Fruit fly (Drosophila melanogaster): ENCODE measurements around the gene CG10903.

Gene CG10903

dm6 chr3R:8001074-8001669, 29.0 kb upstream of the CG10903 start, which contains the start of the genes Kmn2 and CG2698 (continued):
- TF ChIP-seq Sox102F (GFP tag; optimal IDR thresholded peaks at IDR 0.05) (peak; percentile 95), CG16779 (tag; optimal IDR thresholded peaks at IDR 0.05) (peak; percentile 89), CG8632 (GFP tag; optimal IDR thresholded peaks at IDR 0.05) (peak; percentile 97), esn (GFP tag; optimal IDR thresholded peaks at IDR 0.05) (peak; percentile 97), CG6854 (GFP tag; optimal IDR thresholded peaks at IDR 0.05) (peak; percentile 93), CG8319 (GFP tag; optimal IDR thresholded peaks at IDR 0.05) (peak; percentile 95), CG31627 (GFP tag; optimal IDR thresholded peaks at IDR 0.05) (peak; percentile 95), CG34406 (GFP tag; optimal IDR thresholded peaks at IDR 0.05) (peak; percentile 96), cyc (GFP tag; optimal IDR thresholded peaks at IDR 0.05) (peak; percentile 95)

- TF ChIP-seq svp (GFP tag) (peak; percentile 76), esn (GFP tag; optimal IDR thresholded peaks at IDR 0.05) (peak; percentile 40), CG15336 (GFP tag; IDR thresholded peaks at IDR 0.05) (0 out of 2 replicates have a peak, but pooled peaks have one; percentile 4), CG11902 (GFP tag; optimal IDR thresholded peaks at IDR 0.05) (no peak), spab (GFP tag; optimal IDR thresholded peaks at IDR 0.05) (no peak), Eip78C (GFP tag) (peak; percentile 74), Blimp-1 (GFP tag; optimal IDR thresholded peaks at IDR 0.05) (no peak), topi (GFP tag; optimal IDR thresholded peaks at IDR 0.05) (no peak), CG4318 (GFP tag; optimal IDR thresholded peaks at IDR 0.05) (no peak), fd59A (GFP tag; optimal IDR thresholded peaks at IDR 0.05) (no peak), CG34406 (GFP tag; optimal IDR thresholded peaks at IDR 0.05) (no peak)
These were observed 22.5 kb upstream of the CG10903 start, which contains the start of gene CG2767 for dm6 chr3R:8007595-8008255. TSS of gene CG2767 (minus strand) at chr3R:8008110.

dm6 chr3R:8009080-8009620, 21.1 kb upstream of the CG10903 start, which contains the start of the genes CG11052 and CG3223:
TSS of gene CG11052 (minus strand) at chr3R:8009297.
TSS of gene CG3223 (plus strand) at chr3R:8009400.
- TF ChIP-seq CG11902 (GFP tag; optimal IDR thresholded peaks at IDR 0.05) (no peak), esn (GFP tag; optimal IDR thresholded peaks at IDR 0.05) (peak; percentile 43), CG16779 (tag; optimal IDR thresholded peaks at IDR 0.05) (no peak), Eip78C (GFP tag) (peak; percentile 46), vri (GFP tag; optimal IDR thresholded peaks at IDR 0.05) (no peak), svp (GFP tag) (peak; percentile 81), Sox14 (GFP tag; optimal IDR thresholded peaks at IDR 0.05) (peak; percentile 46)

- TF ChIP-seq CG3032 (tag; optimal IDR thresholded peaks at IDR 0.05) (peak; percentile 27), CG6792 (GFP tag; optimal IDR thresholded peaks at IDR 0.05) (no peak), CG6854 (GFP tag; optimal IDR thresholded peaks at IDR 0.05) (no peak), Ets96B (tag; optimal IDR thresholded peaks at IDR 0.05) (no peak), svp (GFP tag) (peak; percentile 97), Sox102F (GFP tag; optimal IDR thresholded peaks at IDR 0.05) (no peak), fkh (GFP tag; optimal IDR thresholded peaks at IDR 0.05) (no peak), spab (GFP tag; optimal IDR thresholded peaks at IDR 0.05) (no peak), Hr38 (GFP tag; optimal IDR thresholded peaks at IDR 0.05) (no peak), fd85E (GFP tag; optimal IDR thresholded peaks at IDR 0.05) (no peak), CG6276 (GFP tag; optimal IDR thresholded peaks at IDR 0.05) (no peak), CG11294 (GFP tag; IDR thresholded peaks at IDR 0.05) (0 out of 2 replicates have a peak, but pooled peaks have one; percentile 24), fd59A (GFP tag; optimal IDR thresholded peaks at IDR 0.05) (no peak), CG8632 (GFP tag; optimal IDR thresholded peaks at IDR 0.05) (no peak), Eip78C (GFP tag) (no peak), CG4318 (GFP tag; optimal IDR thresholded peaks at IDR 0.05) (no peak), ss (GFP tag; optimal IDR thresholded peaks at IDR 0.05) (no peak), CG34406 (GFP tag; optimal IDR thresholded peaks at IDR 0.05) (no peak), Lpt (GFP tag; optimal IDR thresholded peaks at IDR 0.05) (peak; percentile 45), Sox15 (GFP tag; optimal IDR thresholded peaks at IDR 0.05) (no peak), CG6808 (GFP tag; optimal IDR thresholded peaks at IDR 0.05) (no peak), dsx (GFP tag; optimal IDR thresholded peaks at IDR 0.05; ENCODE audit: poor library complexity, severe bottlenecking) (no peak), Eip75B (GFP tag; optimal IDR thresholded peaks at IDR 0.05) (no peak), Sox14 (GFP tag; optimal IDR thresholded peaks at IDR 0.05) (peak; percentile 55), lz (GFP tag; optimal IDR thresholded peaks at IDR 0.05) (peak; percentile 58), pdm3 (GFP tag; optimal IDR thresholded peaks at IDR 0.05) (no peak), CG10631 (GFP tag; optimal IDR thresholded peaks at IDR 0.05) (peak; percentile 44), OdsH (GFP tag; optimal IDR thresholded peaks at IDR 0.05) (no peak), esn (GFP tag; optimal IDR thresholded peaks at IDR 0.05) (peak; percentile 55), vri (GFP tag; optimal IDR thresholded peaks at IDR 0.05) (no peak)
These were observed 16.8 kb upstream of the CG10903 start, which contains the start of the genes CG10435 and Pbp95 for dm6 chr3R:8013121-8014009. TSS of gene CG10435 (minus strand) at chr3R:8013201. TSS of gene Pbp95 (plus strand) at chr3R:8013791.
